Worm (Caenorhabditis elegans) whole organism, mixed stage, embryonic: ENCODE results near the gene C03E10.3.

Experiments used
- M03D4.4 ChIP-seq: sonication (generic microtip); optimal IDR thresholded peaks from 2 replicates; lab custom pipeline; 2017; ENCODE audit warnings: mild to moderate bottlenecking, missing genetic modification characterization, missing compliant biosample characterization
- bed-3 ChIP-seq: fragments of 200-800 bp; sonication (Bioruptor generic); optimal IDR thresholded peaks from 3 replicates; lab custom pipeline; 2018; ENCODE audit warnings: mild to moderate bottlenecking, missing genetic modification characterization, moderate library complexity, missing compliant biosample characterization
- blmp-1 ChIP-seq: fragments of 150-350 bp; optimal IDR thresholded peaks from 2 replicates; lab custom pipeline; 2014; ENCODE audit warnings: missing biosample characterization, missing genetic modification characterization
- ceh-39 ChIP-seq: fragments of 150-350 bp; optimal IDR thresholded peaks from 2 replicates; lab custom pipeline; 2014; ENCODE audit warnings: missing biosample characterization, missing genetic modification characterization
- ceh-43 ChIP-seq: fragments of 200-800 bp; sonication (Bioruptor generic); optimal IDR thresholded peaks from 2 replicates; lab custom pipeline; 2018; ENCODE audit warnings: mild to moderate bottlenecking, missing genetic modification characterization, moderate library complexity, missing compliant biosample characterization
- ceh-83 ChIP-seq: fragments of 200-800 bp; sonication (Bioruptor generic); optimal IDR thresholded peaks from 2 replicates; lab custom pipeline; 2018; ENCODE audit warnings: mild to moderate bottlenecking, missing genetic modification characterization, missing compliant biosample characterization
- ces-1 ChIP-seq: fragments of 150-350 bp; optimal IDR thresholded peaks from 2 replicates; lab custom pipeline; 2014; ENCODE audit warnings: missing biosample characterization, missing genetic modification reagents, missing genetic modification characterization
- drap-1 ChIP-seq: fragments of 200-800 bp; sonication (Bioruptor generic); optimal IDR thresholded peaks from 3 replicates; lab custom pipeline; 2018; ENCODE audit warnings: mild to moderate bottlenecking, missing genetic modification characterization, missing compliant biosample characterization
- elt-1 ChIP-seq: sonication (generic microtip); optimal IDR thresholded peaks from 2 replicates; lab custom pipeline; 2017; ENCODE audit warnings: missing genetic modification characterization, mild to moderate bottlenecking, missing compliant biosample characterization, antibody characterized with exemption, moderate library complexity, borderline replicate concordance; ENCODE audit not compliant: insufficient read depth
- elt-3 ChIP-seq: fragments of 150-350 bp; optimal IDR thresholded peaks from 2 replicates; lab custom pipeline; 2014; ENCODE audit warnings: missing biosample characterization, missing genetic modification characterization
- ham-2 ChIP-seq: fragments of 200-800 bp; sonication (Bioruptor generic); optimal IDR thresholded peaks from 2 replicates; lab custom pipeline; 2018; ENCODE audit warnings: mild to moderate bottlenecking, missing genetic modification characterization, missing compliant biosample characterization
- hlh-1 ChIP-seq: fragments of 150-350 bp; optimal IDR thresholded peaks from 2 replicates; lab custom pipeline; 2014; ENCODE audit warnings: missing biosample characterization, missing genetic modification reagents, missing genetic modification characterization
- lin-13 ChIP-seq: fragments of 150-350 bp; optimal IDR thresholded peaks from 2 replicates; lab custom pipeline; 2014; ENCODE audit warnings: missing biosample characterization, missing genetic modification characterization
- lin-32 ChIP-seq: fragments of 200-800 bp; sonication (Bioruptor generic); optimal IDR thresholded peaks from 2 replicates; lab custom pipeline; 2018; ENCODE audit warnings: mild to moderate bottlenecking, missing genetic modification characterization, missing compliant biosample characterization
- lsy-2 ChIP-seq: fragments of 150-350 bp; optimal IDR thresholded peaks from 2 replicates; lab custom pipeline; 2014; ENCODE audit warnings: missing biosample characterization, missing genetic modification characterization
- mab-5 ChIP-seq: fragments of 150-350 bp; optimal IDR thresholded peaks from 2 replicates; lab custom pipeline; 2014; ENCODE audit warnings: missing biosample characterization, missing genetic modification characterization
- mep-1 ChIP-seq: fragments of 150-350 bp; optimal IDR thresholded peaks from 2 replicates; lab custom pipeline; 2017; ENCODE audit warnings: missing biosample characterization, missing genetic modification reagents, missing genetic modification characterization, inconsistent platforms
- mls-2 ChIP-seq: sonication (generic microtip); optimal IDR thresholded peaks from 2 replicates; lab custom pipeline; 2016; ENCODE audit warnings: mild to moderate bottlenecking, missing genetic modification characterization, moderate library complexity, missing compliant biosample characterization
- nhr-12 ChIP-seq: fragments of 150-350 bp; optimal IDR thresholded peaks from 2 replicates; lab custom pipeline; 2014; ENCODE audit warnings: missing biosample characterization, missing genetic modification characterization
- nhr-2 ChIP-seq: fragments of 150-350 bp; optimal IDR thresholded peaks from 2 replicates; lab custom pipeline; 2014; ENCODE audit warnings: missing biosample characterization, missing genetic modification characterization
- nhr-237 ChIP-seq: fragments of 150-350 bp; optimal IDR thresholded peaks from 2 replicates; lab custom pipeline; 2014; ENCODE audit warnings: missing biosample characterization, missing genetic modification characterization
- nhr-28 ChIP-seq: fragments of 150-350 bp; optimal IDR thresholded peaks from 2 replicates; lab custom pipeline; 2014; ENCODE audit warnings: missing biosample characterization, missing genetic modification characterization
- nhr-76 ChIP-seq: sonication (generic microtip); optimal IDR thresholded peaks from 2 replicates; lab custom pipeline; 2017; ENCODE audit warnings: missing biosample characterization, missing genetic modification characterization
- pha-4 ChIP-seq: fragments of 150-350 bp; optimal IDR thresholded peaks from 2 replicates; lab custom pipeline; 2018; ENCODE audit warnings: missing biosample characterization, missing genetic modification reagents, missing genetic modification characterization
- snpc-4 ChIP-seq: fragments of 150-350 bp; optimal IDR thresholded peaks from 2 replicates; lab custom pipeline; 2014; ENCODE audit warnings: missing biosample characterization, missing genetic modification characterization
- sptf-1 ChIP-seq: sonication (generic microtip); optimal IDR thresholded peaks from 2 replicates; lab custom pipeline; 2017; ENCODE audit warnings: mild to moderate bottlenecking, missing genetic modification characterization, moderate library complexity, missing compliant biosample characterization
- unc-120 ChIP-seq: sonication (generic microtip); optimal IDR thresholded peaks from 2 replicates; lab custom pipeline; 2017; ENCODE audit warnings: missing genetic modification characterization, missing compliant biosample characterization; ENCODE audit not compliant: poor library complexity, severe bottlenecking
- unc-62 ChIP-seq: fragments of 150-350 bp; optimal IDR thresholded peaks from 2 replicates; lab custom pipeline; 2014; ENCODE audit warnings: missing biosample characterization, missing genetic modification reagents, missing genetic modification characterization
- zip-8 ChIP-seq: fragments of 150-350 bp; optimal IDR thresholded peaks from 2 replicates; lab custom pipeline; 2014; ENCODE audit warnings: missing biosample characterization, missing genetic modification characterization
- ztf-11 ChIP-seq: fragments of 150-350 bp; optimal IDR thresholded peaks from 2 replicates; lab custom pipeline; 2014; ENCODE audit warnings: missing biosample characterization, missing genetic modification characterization

C03E10.3 gene

DNA sequence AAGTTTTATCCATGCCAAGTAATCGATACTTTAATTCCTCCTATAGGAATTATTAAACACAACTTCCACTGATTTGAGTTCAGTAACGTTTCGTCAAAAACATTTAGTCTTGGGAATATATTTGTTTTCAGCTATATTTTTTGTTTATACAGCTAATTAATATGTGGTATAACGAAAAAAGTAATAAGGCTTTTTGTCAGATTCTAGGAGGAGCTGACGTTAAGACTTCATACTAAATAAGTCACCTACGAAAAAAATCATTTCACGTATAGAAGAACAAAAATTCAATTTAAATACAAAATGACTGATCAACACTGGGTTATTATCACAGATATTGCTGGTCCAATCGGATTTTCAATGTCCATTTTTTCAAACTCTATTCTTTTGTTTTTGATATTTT lies 17.4 kb upstream of the C03E10.3 start, which contains the start of gene str-115:
Gene str-115, plus strand, starts transcription at position 301 of the 400 bp plus-strand sequence.
- TF ChIP-seq ceh-39 (no peak), nhr-76 (tag; lab: Kevin White, UChicago) (no peak)

DNA sequence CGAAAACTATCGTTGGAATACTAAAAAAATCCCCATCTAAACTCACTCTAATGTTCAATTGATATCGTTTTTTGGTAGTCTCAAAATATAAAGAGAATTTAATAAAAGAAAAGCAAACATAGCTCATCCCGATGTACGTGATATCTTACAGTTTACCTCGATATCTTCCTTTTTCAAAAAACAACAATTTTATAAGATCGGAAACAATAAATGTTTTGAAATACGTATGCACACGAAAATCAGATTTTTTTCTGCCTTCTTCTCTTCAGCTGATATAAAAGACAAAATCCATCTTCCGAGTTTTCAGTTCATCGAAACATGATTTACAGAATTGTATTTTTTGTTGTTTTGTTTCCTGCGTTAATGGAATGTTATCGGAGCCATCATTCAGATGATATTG lies 15.2 kb upstream of the C03E10.3 start, which contains the start of gene clec-222:
Gene clec-222, plus strand, starts transcription at position 301 of the 400 bp plus-strand sequence.
- TF ChIP-seq ceh-39 (no peak), elt-1 (tag; lab: Kevin White, UChicago) (no peak), bed-3 (GFP tag; lab: Kevin White, UChicago) (no peak), elt-3 (no peak), nhr-76 (tag; lab: Kevin White, UChicago) (no peak), ceh-83 (GFP tag; lab: Kevin White, UChicago) (no peak), zip-8 (tag; lab: Kevin White, UChicago) (no peak)

DNA sequence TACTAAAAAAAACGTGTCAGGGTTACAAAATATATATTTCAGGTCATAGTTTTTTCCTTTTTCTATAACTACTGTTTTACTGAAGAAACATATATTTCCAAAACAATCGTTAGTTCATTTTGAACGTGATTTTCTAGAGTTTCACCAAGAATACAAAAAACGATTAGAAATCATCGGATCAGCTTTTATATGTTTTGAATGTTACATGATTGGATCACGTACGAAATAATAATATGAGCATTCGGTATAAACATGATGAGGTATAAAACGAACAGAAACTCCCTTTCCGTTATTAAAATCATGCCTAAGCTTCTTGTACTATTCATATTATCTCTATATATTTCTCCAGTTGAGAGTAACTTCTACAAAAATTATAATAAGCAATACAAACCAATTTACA lies 13.4 kb upstream of the C03E10.3 start, which contains the start of gene clec-223:
Gene clec-223, plus strand, starts transcription at position 301 of the 400 bp plus-strand sequence.
- TF ChIP-seq nhr-28 (tag; lab: Kevin White, UChicago) (no peak), ceh-43 (GFP tag; lab: Kevin White, UChicago) (no peak), snpc-4 (tag; lab: Kevin White, UChicago) (no peak), ztf-11 (tag; lab: Kevin White, UChicago) (no peak), pha-4 (tag; lab: Kevin White, UChicago) (no peak), ham-2 (GFP tag; lab: Kevin White, UChicago) (no peak), mep-1 (tag; lab: Kevin White, UChicago) (no peak), lin-32 (no peak), zip-8 (tag; lab: Kevin White, UChicago) (no peak)

DNA sequence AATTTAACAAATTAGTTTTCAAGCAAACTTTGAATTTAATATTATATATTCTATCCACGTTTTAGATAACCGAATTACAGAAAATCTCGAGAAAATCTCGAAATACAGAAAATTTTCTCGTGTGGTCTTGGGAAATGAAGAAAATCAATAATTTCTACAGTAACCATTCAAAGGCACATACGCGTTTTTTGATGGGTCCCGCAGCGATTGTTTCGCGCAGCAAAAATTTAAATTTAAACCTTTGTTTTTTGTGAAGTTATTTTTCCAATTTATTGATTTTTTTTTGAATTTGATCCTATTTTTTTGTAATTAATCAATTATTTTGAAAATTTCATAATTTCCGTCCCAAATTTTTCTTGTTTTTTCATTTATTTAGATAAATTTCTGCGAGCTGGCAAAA lies 6.7 kb upstream of the C03E10.3 start:
- no peak for TF ChIP-seq blmp-1 (tag; lab: Kevin White, UChicago)
- TF ChIP-seq sptf-1 (tag; lab: Kevin White, UChicago), result no peak
- TF ChIP-seq zip-8 (tag; lab: Kevin White, UChicago), result no peak
- no peak for TF ChIP-seq ztf-11 (tag; lab: Kevin White, UChicago)
- TF ChIP-seq ham-2 (GFP tag; lab: Kevin White, UChicago), result no peak
- TF ChIP-seq bed-3 (GFP tag; lab: Kevin White, UChicago), result no peak
- no peak for TF ChIP-seq nhr-76 (tag; lab: Kevin White, UChicago)
- TF ChIP-seq lin-13 (tag; lab: Kevin White, UChicago), result no peak
- no peak for TF ChIP-seq nhr-2
- TF ChIP-seq lsy-2 (tag; lab: Kevin White, UChicago), result no peak
- no peak for TF ChIP-seq mls-2 (tag; lab: Kevin White, UChicago)
- no peak for TF ChIP-seq nhr-237 (tag; lab: Kevin White, UChicago)
- no peak for TF ChIP-seq lin-32
- TF ChIP-seq M03D4.4 (tag; lab: Kevin White, UChicago), result no peak
- TF ChIP-seq nhr-12 (tag; lab: Kevin White, UChicago), result no peak
- TF ChIP-seq unc-62 (GFP tag; lab: Kevin White, UChicago), result no peak
- TF ChIP-seq ceh-39, result no peak
- no peak for TF ChIP-seq mab-5

- TF ChIP-seq ceh-39, result peak; percentile 39
- no peak for TF ChIP-seq lin-32
- peak; percentile 65 for TF ChIP-seq ham-2 (GFP tag; lab: Kevin White, UChicago)
- TF ChIP-seq ces-1 (GFP tag; lab: Kevin White, UChicago), result peak; percentile 3
- TF ChIP-seq nhr-237 (tag; lab: Kevin White, UChicago), result no peak
- TF ChIP-seq drap-1, result no peak
- peak; percentile 69 for TF ChIP-seq blmp-1 (tag; lab: Kevin White, UChicago)
- peak; percentile 38 for TF ChIP-seq unc-120 (tag; lab: Kevin White, UChicago)
- peak; percentile 41 for TF ChIP-seq elt-1 (tag; lab: Kevin White, UChicago)
- peak; percentile 39 for TF ChIP-seq unc-62 (GFP tag; lab: Kevin White, UChicago)
- peak; percentile 91 for TF ChIP-seq hlh-1
- no peak for TF ChIP-seq nhr-12 (tag; lab: Kevin White, UChicago)
- TF ChIP-seq mep-1 (tag; lab: Kevin White, UChicago), result peak; percentile 7
Measured at ce11 chrV:11281414-11282209, 4.6 kb upstream of the C03E10.3 start.
